Fruit fly (Drosophila melanogaster) whole organism, prepupa: ENCODE measurements around the gene Cyp4g15.
A peak's percentile ranks its signal among the peaks of the same experiment; 100 is the strongest.

ENCODE experiments used
- Blimp-1 ChIP-seq: fragments of 200-800 bp; sonication (Bioruptor generic); optimal IDR thresholded peaks from 3 replicates; lab custom pipeline; 2017; ENCODE audit warnings: missing biosample characterization, missing genetic modification characterization, mild to moderate bottlenecking, moderate library complexity, missing genetic modification reagents
- CG10631 ChIP-seq: fragments of 200-800 bp; sonication (Bioruptor generic); optimal IDR thresholded peaks from 2 replicates; lab custom pipeline; 2016; ENCODE audit warnings: missing biosample characterization, missing genetic modification characterization
- CG10669 ChIP-seq: fragments of 200-800 bp; sonication (Bioruptor generic); optimal IDR thresholded peaks from 3 replicates; lab custom pipeline; 2018; ENCODE audit warnings: missing biosample characterization, mild to moderate bottlenecking, missing genetic modification characterization, moderate library complexity
- CG11762 ChIP-seq: fragments of 200-800 bp; sonication (Bioruptor generic); optimal IDR thresholded peaks from 3 replicates; lab custom pipeline; 2016; ENCODE audit warnings: missing biosample characterization, missing genetic modification characterization; ENCODE audit not compliant: insufficient read depth
- CG11902 ChIP-seq: fragments of 200-800 bp; sonication (Bioruptor generic); optimal IDR thresholded peaks from 3 replicates; lab custom pipeline; 2016; ENCODE audit warnings: missing biosample characterization, missing genetic modification characterization
- CG1621 ChIP-seq: fragments of 200-800 bp; sonication (Bioruptor generic); optimal IDR thresholded peaks from 3 replicates; lab custom pipeline; 2018; ENCODE audit warnings: missing biosample characterization, mild to moderate bottlenecking, missing genetic modification characterization
- CG16779 ChIP-seq: fragments of 200-800 bp; sonication (Bioruptor generic); optimal IDR thresholded peaks from 3 replicates; lab custom pipeline; 2017; ENCODE audit warnings: missing biosample characterization, mild to moderate bottlenecking, missing genetic modification characterization
- CG31627 ChIP-seq: fragments of 200-800 bp; sonication (Bioruptor generic); optimal IDR thresholded peaks from 3 replicates; lab custom pipeline; 2016; ENCODE audit warnings: missing biosample characterization, missing genetic modification characterization
- CG34406 ChIP-seq: fragments of 200-800 bp; sonication (Bioruptor generic); optimal IDR thresholded peaks from 3 replicates; lab custom pipeline; 2016; ENCODE audit warnings: missing biosample characterization, missing genetic modification characterization
- CG4318 ChIP-seq: fragments of 200-800 bp; sonication (Bioruptor generic); optimal IDR thresholded peaks from 3 replicates; lab custom pipeline; 2017; ENCODE audit warnings: missing biosample characterization, mild to moderate bottlenecking, missing genetic modification characterization
- CG6163 ChIP-seq: fragments of 200-800 bp; sonication (Bioruptor generic); IDR thresholded peaks from 3 replicates; pipeline ENCODE4 v1.3.6; 2022; ENCODE audit warnings: missing biosample characterization, missing genetic modification characterization
- CG6276 ChIP-seq: fragments of 200-800 bp; sonication (Bioruptor generic); optimal IDR thresholded peaks from 2 replicates; lab custom pipeline; 2017; ENCODE audit warnings: missing biosample characterization, mild to moderate bottlenecking, missing genetic modification characterization
- CG6808 ChIP-seq: fragments of 200-800 bp; sonication (Bioruptor generic); optimal IDR thresholded peaks from 3 replicates; lab custom pipeline; 2017; ENCODE audit warnings: missing biosample characterization, missing genetic modification characterization, mild to moderate bottlenecking, moderate library complexity, missing genetic modification reagents
- CG6854 ChIP-seq: fragments of 200-800 bp; sonication (Bioruptor generic); optimal IDR thresholded peaks from 2 replicates; lab custom pipeline; 2017; ENCODE audit warnings: missing biosample characterization, mild to moderate bottlenecking, missing genetic modification characterization
- CG8119 ChIP-seq: fragments of 200-800 bp; sonication (Bioruptor generic); IDR thresholded peaks from 3 replicates; pipeline ENCODE4 v1.3.6; 2022; ENCODE audit warnings: missing biosample characterization, missing genetic modification characterization
- CG8632 ChIP-seq: fragments of 200-800 bp; sonication (Bioruptor generic); optimal IDR thresholded peaks from 3 replicates; lab custom pipeline; 2016; ENCODE audit warnings: missing biosample characterization, missing genetic modification characterization
- CG9139 ChIP-seq: fragments of 200-800 bp; sonication (Bioruptor generic); optimal IDR thresholded peaks from 3 replicates; lab custom pipeline; 2017; ENCODE audit warnings: missing biosample characterization, mild to moderate bottlenecking, missing genetic modification characterization
- Eip75B ChIP-seq: fragments of 200-800 bp; sonication (Bioruptor generic); optimal IDR thresholded peaks from 3 replicates; lab custom pipeline; 2016; ENCODE audit warnings: missing biosample characterization, missing genetic modification characterization
- Eip78C ChIP-seq: fragments of 200-800 bp; sonication (Bioruptor generic); peaks from one replicate; lab custom pipeline; 2016; ENCODE audit warnings: missing biosample characterization, missing genetic modification characterization
- Eip93F ChIP-seq: fragments of 200-800 bp; sonication (Bioruptor generic); optimal IDR thresholded peaks from 2 replicates; lab custom pipeline; 2016; ENCODE audit warnings: missing biosample characterization, mild to moderate bottlenecking, missing genetic modification characterization
- Ets21C ChIP-seq: fragments of 200-800 bp; sonication (Bioruptor generic); optimal IDR thresholded peaks from 3 replicates; lab custom pipeline; 2016; ENCODE audit warnings: missing biosample characterization, missing genetic modification characterization
- Gug ChIP-seq: fragments of 200-800 bp; sonication (Bioruptor generic); IDR thresholded peaks from 2 replicates; pipeline ENCODE4 v1.3.6; 2022; ENCODE audit warnings: missing biosample characterization, missing genetic modification characterization
- Hr39 ChIP-seq: fragments of 200-800 bp; sonication (Bioruptor generic); optimal IDR thresholded peaks from 2 replicates; lab custom pipeline; 2016; ENCODE audit warnings: missing biosample characterization, missing genetic modification characterization
- Hr4 ChIP-seq: fragments of 200-800 bp; sonication (Bioruptor generic); optimal IDR thresholded peaks from 3 replicates; lab custom pipeline; 2016; ENCODE audit warnings: missing biosample characterization, missing genetic modification characterization
- Lpt ChIP-seq: fragments of 200-800 bp; sonication (Bioruptor generic); optimal IDR thresholded peaks from 3 replicates; lab custom pipeline; 2016; ENCODE audit warnings: missing biosample characterization, missing genetic modification characterization
- Met ChIP-seq: fragments of 200-800 bp; sonication (Bioruptor generic); optimal IDR thresholded peaks from 3 replicates; lab custom pipeline; 2016; ENCODE audit warnings: missing biosample characterization, missing genetic modification characterization
- Smox ChIP-seq: fragments of 200-800 bp; sonication (Bioruptor generic); optimal IDR thresholded peaks from 3 replicates; lab custom pipeline; 2016; ENCODE audit warnings: missing biosample characterization, missing genetic modification characterization
- Sox102F ChIP-seq: fragments of 200-800 bp; sonication (Bioruptor generic); optimal IDR thresholded peaks from 2 replicates; lab custom pipeline; 2016; ENCODE audit warnings: missing biosample characterization, mild to moderate bottlenecking, missing genetic modification characterization
- achi ChIP-seq: fragments of 200-800 bp; sonication (Bioruptor generic); optimal IDR thresholded peaks from 3 replicates; lab custom pipeline; 2016; ENCODE audit warnings: missing biosample characterization, missing genetic modification characterization
- acj6 ChIP-seq: fragments of 200-800 bp; sonication (Bioruptor generic); optimal IDR thresholded peaks from 3 replicates; lab custom pipeline; 2016; ENCODE audit warnings: missing biosample characterization, missing genetic modification characterization
- dac ChIP-seq: fragments of 200-800 bp; sonication (Bioruptor generic); optimal IDR thresholded peaks from 2 replicates; lab custom pipeline; 2017; ENCODE audit warnings: missing biosample characterization, mild to moderate bottlenecking, missing genetic modification characterization
- fkh ChIP-seq: fragments of 200-800 bp; sonication (Bioruptor generic); optimal IDR thresholded peaks from 3 replicates; lab custom pipeline; 2017; ENCODE audit warnings: missing biosample characterization, mild to moderate bottlenecking, missing genetic modification characterization, moderate library complexity
- salr ChIP-seq, 2 experiments: fragments of 200-800 bp; sonication (Bioruptor generic); optimal IDR thresholded peaks; 3 replicates each; lab custom pipeline; 2016 to 2018; ENCODE audit warnings: missing biosample characterization in 2 of 2, missing genetic modification characterization in 2 of 2, mild to moderate bottlenecking in 1 of 2
- spab ChIP-seq: fragments of 200-800 bp; sonication (Bioruptor generic); optimal IDR thresholded peaks from 2 replicates; lab custom pipeline; 2017; ENCODE audit warnings: missing biosample characterization, mild to moderate bottlenecking, missing genetic modification characterization, missing genetic modification reagents
- ss ChIP-seq, 2 experiments: fragments of 200-800 bp; sonication (Bioruptor generic); optimal IDR thresholded peaks; 2 replicates in 1 of 2; 3 replicates in 1 of 2; lab custom pipeline; 2017 to 2018; ENCODE audit warnings: mild to moderate bottlenecking in 2 of 2, missing biosample characterization in 2 of 2, missing genetic modification characterization in 2 of 2, moderate library complexity in 1 of 2
- svp ChIP-seq: fragments of 200-800 bp; sonication (Bioruptor generic); peaks from one replicate; lab custom pipeline; 2016; ENCODE audit warnings: missing biosample characterization, missing genetic modification characterization
- topi ChIP-seq: fragments of 200-800 bp; sonication (Bioruptor generic); optimal IDR thresholded peaks from 3 replicates; lab custom pipeline; 2016; ENCODE audit warnings: missing biosample characterization, missing genetic modification characterization

The Cyp4g15 gene

dm6 chrX:11506210-11506609, 29.4 kb downstream of the Cyp4g15 start (continued):
- TF ChIP-seq CG11762 (GFP tag; lab: Kevin White, UChicago), result no peak
- TF ChIP-seq CG1621, result no peak
- TF ChIP-seq spab, result no peak
- no peak for TF ChIP-seq acj6
- no peak for TF ChIP-seq CG34406 (GFP tag; lab: Kevin White, UChicago)
- TF ChIP-seq CG10669 (GFP tag; lab: Kevin White, UChicago), result no peak
- no peak for TF ChIP-seq Lpt (GFP tag; lab: Kevin White, UChicago)
- TF ChIP-seq Smox (GFP tag; lab: Kevin White, UChicago), result no peak

- no peak for TF ChIP-seq acj6
- no peak for TF ChIP-seq topi (GFP tag; lab: Kevin White, UChicago)
- TF ChIP-seq fkh, result peak; percentile 43
- TF ChIP-seq CG8119 (GFP tag; lab: Robert Waterston, UW), result no peak
- TF ChIP-seq, all 60 proteins: peak for 1
Observed at dm6 chrX:11510120-11510771, 33.4 kb downstream of the Cyp4g15 start.

dm6 chrX:11511299-11511698, 34.4 kb downstream of the Cyp4g15 start:
- no peak for TF ChIP-seq svp (GFP tag; lab: Kevin White, UChicago)
- no peak for TF ChIP-seq Ets21C (GFP tag; lab: Kevin White, UChicago)
- no peak for TF ChIP-seq CG8632
- TF ChIP-seq CG9139 (GFP tag; lab: Kevin White, UChicago), result no peak
- no peak for TF ChIP-seq ss (GFP tag; optimal IDR thresholded peaks at IDR 0.05; lab: Kevin White, UChicago)

dm6 chrX:11511955-11512354, 35.1 kb downstream of the Cyp4g15 start:
- TF ChIP-seq acj6 (no peak), Gug (GFP tag; lab: Robert Waterston, UW) (no peak), CG11902 (GFP tag; lab: Kevin White, UChicago) (no peak), Eip78C (GFP tag; lab: Kevin White, UChicago) (peak; percentile 59), CG6808 (GFP tag; lab: Kevin White, UChicago) (no peak)
- TF ChIP-seq, all 60 proteins: peak for 1

- peak; percentile 56 for TF ChIP-seq fkh
- no peak for TF ChIP-seq Blimp-1 (GFP tag; lab: Kevin White, UChicago)
Observed at dm6 chrX:11512868-11513267, 36.0 kb downstream of the Cyp4g15 start.

dm6 chrX:11515550-11515949, 38.7 kb downstream of the Cyp4g15 start:
- TF ChIP-seq acj6 (no peak), Sox102F (GFP tag; lab: Kevin White, UChicago) (no peak), CG31627 (GFP tag; lab: Kevin White, UChicago) (no peak), salr (GFP tag; optimal IDR thresholded peaks at IDR 0.05; lab: Kevin White, UChicago) (no peak), CG1621 (no peak), Eip75B (GFP tag; lab: Kevin White, UChicago) (no peak), CG4318 (GFP tag; lab: Kevin White, UChicago) (no peak)

dm6 chrX:11517295-11517694, 40.4 kb downstream of the Cyp4g15 start:
- TF ChIP-seq CG6276 (no peak), Gug (GFP tag; lab: Robert Waterston, UW) (no peak)

- TF ChIP-seq CG8119 (GFP tag; lab: Robert Waterston, UW) (peak; percentile 90), dac (GFP tag; lab: Kevin White, UChicago) (peak; percentile 80), Eip75B (GFP tag; lab: Kevin White, UChicago) (peak; percentile 24), CG6163 (GFP tag; lab: Robert Waterston, UW) (peak; percentile 91), Met (no peak), CG6854 (GFP tag; lab: Kevin White, UChicago) (no peak), CG6808 (GFP tag; lab: Kevin White, UChicago) (no peak), achi (peak; percentile 74), CG8632 (no peak), CG10631 (GFP tag; lab: Kevin White, UChicago) (peak; percentile 59), CG11902 (GFP tag; lab: Kevin White, UChicago) (no peak), Hr4 (GFP tag; lab: Kevin White, UChicago) (peak; percentile 76), Hr39 (GFP tag; lab: Kevin White, UChicago) (no peak), Eip93F (GFP tag; lab: Kevin White, UChicago) (no peak), CG16779 (tag; lab: Kevin White, UChicago) (peak; percentile 41), CG1621 (no peak), CG9139 (GFP tag; lab: Kevin White, UChicago) (no peak), acj6 (peak; percentile 57)
Observed at dm6 chrX:11518435-11518834, 41.6 kb downstream of the Cyp4g15 start.
